Worm (Caenorhabditis elegans): ENCODE data around the gene glr-7.

- no peak for TF ChIP-seq ceh-36 (tag; optimal IDR thresholded peaks at IDR 0.05)
- no peak for TF ChIP-seq flt-1 (GFP tag; IDR thresholded peaks at IDR 0.05)
- TF ChIP-seq aly-1 (tag; optimal IDR thresholded peaks at IDR 0.05) = no peak
- TF ChIP-seq scrt-1 (GFP tag; IDR thresholded peaks at IDR 0.05) = no peak
- no peak for TF ChIP-seq B0310.2 (tag; optimal IDR thresholded peaks at IDR 0.05)
- TF ChIP-seq tbx-37 (GFP tag; conservative IDR thresholded peaks at IDR 0.05) = no peak
- no peak for TF ChIP-seq tbx-11 (GFP tag; IDR thresholded peaks at IDR 0.05)
- no peak for TF ChIP-seq hnd-1 (tag; optimal IDR thresholded peaks at IDR 0.05)
- TF ChIP-seq ceh-13 (GFP tag; optimal IDR thresholded peaks at IDR 0.05) = no peak
Observed at ce11 chrX:2439728-2440127, 20.1 kb upstream of the glr-7 start.
